Fruit fly (Drosophila melanogaster) whole organism, embryonic: ENCODE measurements around the gene CG13064.

Experiments
- Asciz ChIP-seq: fragments of 200-800 bp; sonication (Bioruptor generic); optimal IDR thresholded peaks from 2 replicates; lab custom pipeline; 2017; ENCODE audit warnings: missing biosample characterization, mild to moderate bottlenecking, missing genetic modification characterization, missing genetic modification reagents
- Atf3 ChIP-seq: fragments of 200-800 bp; sonication (Bioruptor generic); optimal IDR thresholded peaks from 3 replicates; lab custom pipeline; 2016; ENCODE audit warnings: missing biosample characterization, missing genetic modification characterization
- Atf6 ChIP-seq: fragments of 200-800 bp; sonication (Bioruptor generic); IDR thresholded peaks from 2 replicates; pipeline ENCODE4 v1.3.6; 2022; ENCODE audit warnings: missing biosample characterization, missing genetic modification characterization
- B-H1 ChIP-seq: fragments of 200-800 bp; sonication (Bioruptor generic); IDR thresholded peaks from 3 replicates; pipeline ENCODE4 v1.3.6; 2022; ENCODE audit warnings: missing biosample characterization, missing genetic modification characterization
- B-H2 ChIP-seq: fragments of 200-800 bp; sonication (Bioruptor generic); optimal IDR thresholded peaks from 2 replicates; lab custom pipeline; 2018; ENCODE audit warnings: missing biosample characterization, mild to moderate bottlenecking, missing genetic modification characterization
- Bdp1 ChIP-seq: fragments of 200-800 bp; sonication (Bioruptor generic); optimal IDR thresholded peaks from 3 replicates; lab custom pipeline; 2016; ENCODE audit warnings: missing biosample characterization, missing genetic modification characterization
- CG12744 ChIP-seq: fragments of 200-800 bp; sonication (Bioruptor generic); optimal IDR thresholded peaks from 2 replicates; lab custom pipeline; 2016; ENCODE audit warnings: missing biosample characterization, missing genetic modification characterization
- CG12769 ChIP-seq: fragments of 200-800 bp; sonication (Bioruptor generic); optimal IDR thresholded peaks from 2 replicates; lab custom pipeline; 2019; ENCODE audit warnings: missing biosample characterization, mild to moderate bottlenecking, missing genetic modification characterization, moderate library complexity
- CG14860 ChIP-seq: fragments of 200-800 bp; sonication (Bioruptor generic); IDR thresholded peaks from 3 replicates; pipeline ENCODE4 v1.3.6; 2022; ENCODE audit warnings: missing biosample characterization, missing genetic modification characterization; ENCODE audit not compliant: partially characterized antibody
- CG15514 ChIP-seq: fragments of 200-800 bp; sonication (Bioruptor generic); optimal IDR thresholded peaks from 3 replicates; lab custom pipeline; 2017; ENCODE audit warnings: missing biosample characterization, missing genetic modification characterization, mild to moderate bottlenecking, moderate library complexity, missing genetic modification reagents
- CG15601 ChIP-seq: fragments of 200-800 bp; sonication (Bioruptor generic); optimal IDR thresholded peaks from 3 replicates; lab custom pipeline; 2019; ENCODE audit warnings: missing biosample characterization, mild to moderate bottlenecking, missing genetic modification characterization, moderate library complexity
- CG18476 ChIP-seq: fragments of 200-800 bp; sonication (Bioruptor generic); optimal IDR thresholded peaks from 2 replicates; lab custom pipeline; 2016; ENCODE audit warnings: missing biosample characterization, mild to moderate bottlenecking, missing genetic modification characterization
- CG2116 ChIP-seq: fragments of 200-800 bp; sonication (Bioruptor generic); optimal IDR thresholded peaks from 3 replicates; lab custom pipeline; 2018; ENCODE audit warnings: missing biosample characterization, mild to moderate bottlenecking, missing genetic modification characterization
- CG2129 ChIP-seq: fragments of 200-800 bp; sonication (Bioruptor generic); IDR thresholded peaks from 2 replicates; pipeline ENCODE4 v1.3.6; 2022; ENCODE audit warnings: missing biosample characterization, missing genetic modification characterization; ENCODE audit not compliant: partially characterized antibody
- CG30020 ChIP-seq: fragments of 200-800 bp; optimal IDR thresholded peaks from 2 replicates; lab custom pipeline; 2019; ENCODE audit warnings: missing biosample characterization, mild to moderate bottlenecking, missing genetic modification characterization, moderate library complexity
- CG31365 ChIP-seq: fragments of 200-800 bp; sonication (Bioruptor generic); optimal IDR thresholded peaks from 2 replicates; lab custom pipeline; 2018; ENCODE audit warnings: missing biosample characterization, mild to moderate bottlenecking, missing genetic modification characterization
- CG3163 ChIP-seq: fragments of 200-800 bp; sonication (Bioruptor generic); optimal IDR thresholded peaks from 3 replicates; lab custom pipeline; 2016; ENCODE audit warnings: missing biosample characterization, missing genetic modification characterization
- CG33213 ChIP-seq: fragments of 200-800 bp; sonication (Bioruptor generic); optimal IDR thresholded peaks from 3 replicates; lab custom pipeline; 2016; ENCODE audit warnings: missing biosample characterization, missing genetic modification characterization
- CG3995 ChIP-seq: fragments of 200-800 bp; sonication (Bioruptor generic); optimal IDR thresholded peaks from 3 replicates; lab custom pipeline; 2016; ENCODE audit warnings: missing biosample characterization, missing genetic modification characterization
- CG4820 ChIP-seq: fragments of 200-800 bp; sonication (Bioruptor generic); optimal IDR thresholded peaks from 3 replicates; lab custom pipeline; 2016; ENCODE audit warnings: missing biosample characterization, missing genetic modification characterization
- CG7987 ChIP-seq: fragments of 200-800 bp; sonication (Bioruptor generic); optimal IDR thresholded peaks from 2 replicates; lab custom pipeline; 2018; ENCODE audit warnings: missing biosample characterization, mild to moderate bottlenecking, missing genetic modification characterization, moderate library complexity
- CG9215 ChIP-seq: fragments of 200-800 bp; sonication (Bioruptor generic); IDR thresholded peaks from 2 replicates; pipeline ENCODE4 v1.3.6; 2022; ENCODE audit warnings: missing biosample characterization, missing genetic modification characterization
- CG9797 ChIP-seq: fragments of 200-800 bp; sonication (Bioruptor generic); optimal IDR thresholded peaks from 3 replicates; lab custom pipeline; 2018; ENCODE audit warnings: missing biosample characterization, mild to moderate bottlenecking, missing genetic modification characterization
- Chrac-16 ChIP-seq: fragments of 200-800 bp; sonication (Bioruptor generic); optimal IDR thresholded peaks from 3 replicates; lab custom pipeline; 2016; ENCODE audit warnings: missing biosample characterization, missing genetic modification characterization
- Dp ChIP-seq: fragments of 200-800 bp; sonication (Bioruptor generic); optimal IDR thresholded peaks from 2 replicates; lab custom pipeline; 2018; ENCODE audit warnings: missing biosample characterization, mild to moderate bottlenecking, missing genetic modification characterization, moderate library complexity
- Ets65A ChIP-seq: fragments of 200-800 bp; sonication (Bioruptor generic); peaks from one replicate; lab custom pipeline; 2016; ENCODE audit warnings: missing biosample characterization, missing genetic modification characterization
- Hey ChIP-seq: fragments of 200-800 bp; sonication (Bioruptor generic); optimal IDR thresholded peaks from 3 replicates; lab custom pipeline; 2018; ENCODE audit warnings: missing biosample characterization, mild to moderate bottlenecking, missing genetic modification characterization
- Hsf ChIP-seq: fragments of 200-800 bp; sonication (Bioruptor generic); optimal IDR thresholded peaks from 3 replicates; lab custom pipeline; 2016; ENCODE audit warnings: missing biosample characterization, missing genetic modification characterization
- Lim3 ChIP-seq: fragments of 200-800 bp; sonication (Bioruptor generic); IDR thresholded peaks from 2 replicates; pipeline ENCODE4 v1.3.6; 2022; ENCODE audit warnings: missing biosample characterization, missing genetic modification characterization
- MBD-R2 ChIP-seq: fragments of 200-800 bp; sonication (Bioruptor generic); IDR thresholded peaks from 2 replicates; pipeline ENCODE4 v1.3.6; 2022; ENCODE audit warnings: missing biosample characterization, missing genetic modification characterization
- Mrtf ChIP-seq: fragments of 200-800 bp; sonication (Bioruptor generic); IDR thresholded peaks from 3 replicates; pipeline ENCODE4 v1.3.6; 2022; ENCODE audit warnings: missing biosample characterization, missing genetic modification characterization
- NC2β ChIP-seq: fragments of 200-800 bp; sonication (Bioruptor generic); optimal IDR thresholded peaks from 2 replicates; lab custom pipeline; 2016; ENCODE audit warnings: missing biosample characterization, missing genetic modification characterization
- NFAT ChIP-seq: fragments of 200-800 bp; sonication (Bioruptor generic); IDR thresholded peaks from 2 replicates; pipeline ENCODE4 v1.3.6; 2022; ENCODE audit warnings: missing biosample characterization, missing genetic modification characterization
- Neu2 ChIP-seq: fragments of 200-800 bp; sonication (Bioruptor generic); optimal IDR thresholded peaks from 3 replicates; lab custom pipeline; 2016; ENCODE audit warnings: missing biosample characterization, missing genetic modification characterization, borderline replicate concordance
- Nf-YA ChIP-seq: fragments of 200-800 bp; sonication (Bioruptor generic); IDR thresholded peaks from 2 replicates; pipeline ENCODE4 v1.3.6; 2022; ENCODE audit warnings: missing biosample characterization, missing genetic modification characterization
- Pdp1 ChIP-seq, 2 experiments: fragments of 200-800 bp; sonication (Bioruptor generic); optimal IDR thresholded peaks; 3 replicates each; lab custom pipeline; 2016; ENCODE audit warnings: missing biosample characterization in 2 of 2, missing genetic modification characterization in 2 of 2, mild to moderate bottlenecking in 1 of 2, moderate library complexity in 1 of 2
- Sry-β ChIP-seq: fragments of 200-800 bp; sonication (Bioruptor generic); optimal IDR thresholded peaks from 2 replicates; lab custom pipeline; 2018; ENCODE audit warnings: missing biosample characterization, mild to moderate bottlenecking, missing genetic modification characterization, moderate library complexity
- ap ChIP-seq: fragments of 200-800 bp; sonication (Bioruptor generic); IDR thresholded peaks from 2 replicates; pipeline ENCODE4 v1.3.6; 2022; ENCODE audit warnings: missing biosample characterization, missing genetic modification characterization
- cg ChIP-seq: fragments of 200-800 bp; sonication (Bioruptor generic); optimal IDR thresholded peaks from 3 replicates; lab custom pipeline; 2019; ENCODE audit warnings: missing biosample characterization, mild to moderate bottlenecking, missing genetic modification characterization, moderate library complexity
- chm ChIP-seq: fragments of 200-800 bp; sonication (Bioruptor generic); IDR thresholded peaks from 2 replicates; pipeline ENCODE4 v1.3.6; 2022; ENCODE audit warnings: missing biosample characterization, missing genetic modification characterization
- ewg ChIP-seq: fragments of 200-800 bp; sonication (Bioruptor generic); optimal IDR thresholded peaks from 3 replicates; lab custom pipeline; 2017; ENCODE audit warnings: mild to moderate bottlenecking, missing biosample characterization, missing genetic modification reagents, missing genetic modification characterization
- mld ChIP-seq: fragments of 200-800 bp; sonication (Bioruptor generic); IDR thresholded peaks from 3 replicates; pipeline ENCODE4 v1.3.6; 2022; ENCODE audit warnings: missing biosample characterization, missing genetic modification characterization; ENCODE audit not compliant: partially characterized antibody
- nom ChIP-seq: fragments of 200-800 bp; sonication (Bioruptor generic); optimal IDR thresholded peaks from 2 replicates; lab custom pipeline; 2017; ENCODE audit warnings: missing biosample characterization, missing genetic modification characterization, mild to moderate bottlenecking, moderate library complexity, missing genetic modification reagents
- pita ChIP-seq: fragments of 200-800 bp; sonication (Bioruptor generic); optimal IDR thresholded peaks from 2 replicates; lab custom pipeline; 2017; ENCODE audit warnings: missing biosample characterization, mild to moderate bottlenecking, missing genetic modification characterization
- pros ChIP-seq: fragments of 200-800 bp; sonication (Bioruptor generic); optimal IDR thresholded peaks from 3 replicates; lab custom pipeline; 2019; ENCODE audit warnings: missing biosample characterization, mild to moderate bottlenecking, missing genetic modification characterization, moderate library complexity
- repo ChIP-seq: fragments of 200-800 bp; sonication (Bioruptor generic); optimal IDR thresholded peaks from 2 replicates; lab custom pipeline; 2016; ENCODE audit warnings: missing biosample characterization, missing genetic modification characterization
- ro ChIP-seq: fragments of 200-800 bp; sonication (Bioruptor generic); IDR thresholded peaks from 2 replicates; pipeline ENCODE4 v1.3.6; 2022; ENCODE audit warnings: missing biosample characterization, missing genetic modification characterization
- sens-2 ChIP-seq: fragments of 200-800 bp; sonication (Bioruptor generic); IDR thresholded peaks from 2 replicates; pipeline ENCODE4 v1.3.6; 2022; ENCODE audit warnings: missing biosample characterization, missing genetic modification characterization
- stwl ChIP-seq: fragments of 200-800 bp; sonication (Bioruptor generic); optimal IDR thresholded peaks from 3 replicates; lab custom pipeline; 2018; ENCODE audit warnings: missing biosample characterization, mild to moderate bottlenecking, missing genetic modification characterization, moderate library complexity
- tna ChIP-seq: fragments of 200-800 bp; sonication (Bioruptor generic); IDR thresholded peaks from 2 replicates; pipeline ENCODE4 v1.3.6; 2022; ENCODE audit warnings: missing biosample characterization, missing genetic modification characterization; ENCODE audit not compliant: partially characterized antibody
- unc-4 ChIP-seq: fragments of 200-800 bp; sonication (Bioruptor generic); IDR thresholded peaks from 2 replicates; pipeline ENCODE4 v1.3.6; 2022; ENCODE audit warnings: missing biosample characterization, missing genetic modification characterization; ENCODE audit not compliant: partially characterized antibody

CG13064 gene

DNA sequence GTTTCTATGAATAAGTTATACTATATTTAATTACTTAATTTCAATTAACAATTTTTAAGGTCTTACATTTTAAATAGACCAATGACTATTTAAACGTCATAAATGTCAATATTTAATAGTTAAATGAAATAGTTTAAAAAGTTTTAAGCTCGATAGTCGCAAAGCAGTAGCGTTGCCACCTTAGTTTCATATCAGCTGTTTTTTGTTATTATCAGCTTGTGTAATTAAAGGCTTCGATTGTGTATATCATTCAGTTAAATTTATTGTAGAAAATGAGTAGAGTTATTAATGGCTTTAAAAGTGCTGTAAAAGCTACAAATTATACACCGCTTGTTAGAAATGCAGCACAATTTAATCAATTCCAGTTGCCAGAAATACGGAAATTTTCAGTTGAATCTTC lies 47.3 kb upstream of the CG13064 start, which contains the start of gene Hsc20:
Hsc20 (plus strand) TSS at position 204 of the 400 bp plus-strand sequence.
- TF ChIP-seq CG18476 (GFP tag; lab: Kevin White, UChicago) = no peak
- TF ChIP-seq CG2116 = no peak
- no peak for TF ChIP-seq CG3163
- TF ChIP-seq unc-4 (GFP tag; lab: Robert Waterston, UW) = 0 out of 2 replicates have a peak, but pooled peaks have one; percentile 11
- TF ChIP-seq CG12744 (GFP tag; lab: Kevin White, UChicago) = no peak
- TF ChIP-seq B-H2 (GFP tag; lab: Kevin White, UChicago) = no peak
- no peak for TF ChIP-seq Bdp1
- no peak for TF ChIP-seq Atf3 (GFP tag; lab: Kevin White, UChicago)
- TF ChIP-seq pita (GFP tag; lab: Kevin White, UChicago) = no peak
- TF ChIP-seq tna (GFP tag; lab: Robert Waterston, UW) = no peak
- no peak for TF ChIP-seq pros (GFP tag; lab: Kevin White, UChicago)
- TF ChIP-seq Hsf = no peak
- no peak for TF ChIP-seq chm (GFP tag; lab: Robert Waterston, UW)
- TF ChIP-seq CG12769 (tag; lab: Kevin White, UChicago) = no peak
- TF ChIP-seq ewg (GFP tag; lab: Kevin White, UChicago) = no peak
- no peak for TF ChIP-seq Neu2 (GFP tag; lab: Kevin White, UChicago)
- no peak for TF ChIP-seq CG9215 (GFP tag; lab: Robert Waterston, UW)
- no peak for TF ChIP-seq Ets65A (GFP tag; lab: Kevin White, UChicago)
- no peak for TF ChIP-seq repo (GFP tag; lab: Kevin White, UChicago)
- no peak for TF ChIP-seq CG14860 (GFP tag; lab: Robert Waterston, UW)
- no peak for TF ChIP-seq CG15514 (GFP tag; lab: Kevin White, UChicago)
- TF ChIP-seq CG31365 (tag; lab: Kevin White, UChicago) = no peak
- no peak for TF ChIP-seq NFAT
- TF ChIP-seq Nf-YA (GFP tag; lab: Robert Waterston, UW) = no peak
- TF ChIP-seq CG4820 (GFP tag; lab: Kevin White, UChicago) = no peak
- no peak for TF ChIP-seq sens-2 (GFP tag; lab: Robert Waterston, UW)
- TF ChIP-seq B-H1 (GFP tag; lab: Robert Waterston, UW) = no peak
- TF ChIP-seq CG33213 = no peak
- TF ChIP-seq CG15601 = no peak
- TF ChIP-seq NC2β (GFP tag; lab: Kevin White, UChicago) = no peak
- TF ChIP-seq MBD-R2 = peak; percentile 65
- no peak for TF ChIP-seq CG3995 (GFP tag; lab: Kevin White, UChicago)
- TF ChIP-seq CG2129 (GFP tag; lab: Robert Waterston, UW) = no peak
- TF ChIP-seq cg (GFP tag; lab: Kevin White, UChicago) = no peak
- no peak for TF ChIP-seq Atf6 (GFP tag; lab: Robert Waterston, UW)
- no peak for TF ChIP-seq Chrac-16 (GFP tag; lab: Kevin White, UChicago)
- TF ChIP-seq Pdp1 (GFP tag; optimal IDR thresholded peaks at IDR 0.05; lab: Kevin White, UChicago) = peak in 1 of 2 experiments; percentile 88
- TF ChIP-seq Hey (tag; lab: Kevin White, UChicago) = no peak
- TF ChIP-seq Lim3 (GFP tag; lab: Robert Waterston, UW) = no peak
- TF ChIP-seq Dp (GFP tag; lab: Kevin White, UChicago) = peak; percentile 30
- TF ChIP-seq mld = no peak
- TF ChIP-seq stwl (tag; lab: Kevin White, UChicago) = peak; percentile 33
- TF ChIP-seq Sry-β (GFP tag; lab: Kevin White, UChicago) = no peak
- TF ChIP-seq CG30020 = no peak
- no peak for TF ChIP-seq Mrtf (GFP tag; lab: Robert Waterston, UW)
- no peak for TF ChIP-seq ro (GFP tag; lab: Robert Waterston, UW)
- no peak for TF ChIP-seq CG7987 (GFP tag; lab: Kevin White, UChicago)
- TF ChIP-seq ap (GFP tag; lab: Robert Waterston, UW) = no peak
- no peak for TF ChIP-seq Asciz
- no peak for TF ChIP-seq nom (GFP tag; lab: Kevin White, UChicago)
- TF ChIP-seq CG9797 (GFP tag; lab: Kevin White, UChicago) = no peak
